Worm (Caenorhabditis elegans): Measurements from ENCODE around the gene C45B11.2.
A peak's percentile ranks its signal among the peaks of the same experiment; 100 is the strongest.

DNA sequence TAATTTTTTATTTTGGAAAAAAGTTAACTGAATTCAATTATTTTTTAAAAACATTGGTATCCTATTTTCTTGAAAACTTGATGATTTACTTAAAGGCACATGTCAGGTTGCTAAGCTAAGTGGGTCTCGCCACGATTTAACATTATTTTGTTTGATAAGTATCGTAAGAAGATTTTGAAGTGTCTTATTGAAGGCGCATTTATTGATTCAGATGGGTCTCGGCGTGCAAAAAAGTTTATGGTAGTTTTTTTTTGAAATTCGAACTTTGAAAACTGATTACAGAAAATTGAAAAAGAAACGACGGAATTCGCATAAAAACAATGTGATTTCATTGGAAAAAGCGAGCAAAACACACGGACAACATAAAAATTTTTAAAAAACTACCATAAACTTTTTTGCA, 40.5 kb downstream of the C45B11.2 start:
- TF ChIP-seq B0261.1 (tag; optimal IDR thresholded peaks at IDR 0.05) (no peak), mxl-1 (tag; optimal IDR thresholded peaks at IDR 0.05) (no peak), snpc-1.3 (tag; optimal IDR thresholded peaks at IDR 0.05; ENCODE audit: insufficient read depth) (no peak), mcd-1 (GFP tag; IDR thresholded peaks at IDR 0.05) (no peak), lsl-1 (GFP tag; optimal IDR thresholded peaks at IDR 0.05) (peak; percentile 77), fkh-3 (tag; optimal IDR thresholded peaks at IDR 0.05) (no peak), unc-130 (GFP tag; optimal IDR thresholded peaks at IDR 0.05) (no peak), madf-3 (GFP tag; IDR thresholded peaks at IDR 0.05) (no peak)

Data from whole organism, young adult.